Fruit fly (Drosophila melanogaster): ENCODE results near the gene CLIP-190.

CLIP-190 gene

dm6 chr2L:17427929-17428456, 43.5 kb downstream of the CLIP-190 start:
- no peak for TF ChIP-seq Sry-β (GFP tag; optimal IDR thresholded peaks at IDR 0.05)
- TF ChIP-seq cg (GFP tag; optimal IDR thresholded peaks at IDR 0.05) = peak; percentile 71
- no peak for TF ChIP-seq trem (tag; optimal IDR thresholded peaks at IDR 0.05)
- TF ChIP-seq Jarid2 (GFP tag; optimal IDR thresholded peaks at IDR 0.05) = peak; percentile 90
- peak; percentile 28 for TF ChIP-seq dmrt99B (tag; optimal IDR thresholded peaks at IDR 0.05)
- no peak for TF ChIP-seq YL-1 (GFP tag; optimal IDR thresholded peaks at IDR 0.05)
- TF ChIP-seq bbx (GFP tag; IDR thresholded peaks at IDR 0.05; ENCODE audit: partially characterized antibody) = peak; percentile 52; the same call in 1 of the 2 replicates
- TF ChIP-seq fd64A (GFP tag; optimal IDR thresholded peaks at IDR 0.05) = no peak
- no peak for TF ChIP-seq CG32772 (GFP tag; IDR thresholded peaks at IDR 0.05)
- TF ChIP-seq CG2889 (GFP tag; IDR thresholded peaks at IDR 0.05) = no peak
- TF ChIP-seq CG9817 (tag; optimal IDR thresholded peaks at IDR 0.05) = no peak
- TF ChIP-seq CG8388 (GFP tag; optimal IDR thresholded peaks at IDR 0.05) = no peak
- no peak for TF ChIP-seq sima (GFP tag; optimal IDR thresholded peaks at IDR 0.05)
- peak; percentile 73 for TF ChIP-seq cwo (GFP tag; optimal IDR thresholded peaks at IDR 0.05)
- 0 out of 2 replicates have a peak, but pooled peaks have one; percentile 17 for TF ChIP-seq CG6689 (GFP tag; IDR thresholded peaks at IDR 0.05)
- TF ChIP-seq Camta (GFP tag; optimal IDR thresholded peaks at IDR 0.05) = no peak
- no peak for TF ChIP-seq Opbp (GFP tag; IDR thresholded peaks at IDR 0.05; ENCODE audit: partially characterized antibody)
- TF ChIP-seq CG2678 (tag; optimal IDR thresholded peaks at IDR 0.05) = peak; percentile 19
- TF ChIP-seq CG32767 (GFP tag; IDR thresholded peaks at IDR 0.05) = peak; percentile 49; the same call in 1 of the 2 replicates
- no peak for TF ChIP-seq cad (GFP tag; optimal IDR thresholded peaks at IDR 0.05)
- no peak; the same call in 2 of the 3 replicates for TF ChIP-seq HLH4C (GFP tag; IDR thresholded peaks at IDR 0.05; ENCODE audit: partially characterized antibody)
- TF ChIP-seq CG34422 (GFP tag; IDR thresholded peaks at IDR 0.05) = peak; percentile 20; the same call in 1 of the 3 replicates
- TF ChIP-seq hkb (optimal IDR thresholded peaks at IDR 0.05) = no peak
- TF ChIP-seq hkb (GFP tag; IDR thresholded peaks at IDR 0.05) = 0 out of 2 replicates have a peak, but pooled peaks have one; percentile 27
- TF ChIP-seq CG10979 (tag; optimal IDR thresholded peaks at IDR 0.05) = peak; percentile 32
- peak; percentile 42; the same call in 1 of the 2 replicates for TF ChIP-seq CG14014 (GFP tag; IDR thresholded peaks at IDR 0.05)
- TF ChIP-seq ssp (GFP tag; IDR thresholded peaks at IDR 0.05) = no peak
- no peak for TF ChIP-seq wek (GFP tag; optimal IDR thresholded peaks at IDR 0.05)
- TF ChIP-seq so (GFP tag; IDR thresholded peaks at IDR 0.05) = peak; percentile 24; the same call in 1 of the 3 replicates
- TF ChIP-seq Sox102F (GFP tag; optimal IDR thresholded peaks at IDR 0.05) = peak; percentile 6
- TF ChIP-seq ken (GFP tag; IDR thresholded peaks at IDR 0.05) = no peak
- TF ChIP-seq CG9876 (GFP tag; optimal IDR thresholded peaks at IDR 0.05) = no peak
- peak; percentile 7 for TF ChIP-seq nau (GFP tag; optimal IDR thresholded peaks at IDR 0.05)
- TF ChIP-seq Chrac-16 (GFP tag; optimal IDR thresholded peaks at IDR 0.05) = no peak
- TF ChIP-seq emc (GFP tag; optimal IDR thresholded peaks at IDR 0.05) = no peak
- no peak for TF ChIP-seq rib (GFP tag; IDR thresholded peaks at IDR 0.05)
- no peak for TF ChIP-seq Awh (GFP tag; IDR thresholded peaks at IDR 0.05)
- peak; percentile 4 for TF ChIP-seq CG7928 (GFP tag; optimal IDR thresholded peaks at IDR 0.05)
- TF ChIP-seq HmgZ (tag; optimal IDR thresholded peaks at IDR 0.05) = peak; percentile 21
- TF ChIP-seq Hr51 (GFP tag; optimal IDR thresholded peaks at IDR 0.05) = no peak
- no peak for TF ChIP-seq bowl (GFP tag; IDR thresholded peaks at IDR 0.05)
- TF ChIP-seq Kr (GFP tag; optimal IDR thresholded peaks at IDR 0.05) = no peak
- TF ChIP-seq CG10543 (GFP tag; optimal IDR thresholded peaks at IDR 0.05) = peak; percentile 73
- no peak for TF ChIP-seq CG6175 (GFP tag; IDR thresholded peaks at IDR 0.05)
- TF ChIP-seq mld (GFP tag; IDR thresholded peaks at IDR 0.05; ENCODE audit: partially characterized antibody) = 0 out of 3 replicates have a peak, but pooled peaks have one; percentile 26
- TF ChIP-seq dan (GFP tag; IDR thresholded peaks at IDR 0.05) = no peak
- TF ChIP-seq disco-r (GFP tag; optimal IDR thresholded peaks at IDR 0.05) = no peak
- TF ChIP-seq chinmo (GFP tag; IDR thresholded peaks at IDR 0.05; ENCODE audit: partially characterized antibody) = peak; percentile 98
- TF ChIP-seq CG14710 (tag; optimal IDR thresholded peaks at IDR 0.05) = no peak
- no peak for TF ChIP-seq CG33557 (GFP tag; optimal IDR thresholded peaks at IDR 0.05)
